Fruit fly (Drosophila melanogaster) S2 (cell line): ENCODE measurements around the gene CG34453.

ENCODE experiments used
- CG8478 ChIP-seq: fragments of >200 bp; optimal IDR thresholded peaks from 2 replicates; lab custom pipeline; 2018
- CTCF ChIP-seq, 2 experiments: fragments of >200 bp; optimal IDR thresholded peaks; 2 replicates each; lab custom pipeline; 2018

dm6 chr3L:199050-199745, 34.0 kb downstream of the CG34453 start:
- TF ChIP-seq CTCF (optimal IDR thresholded peaks at IDR 0.05; lab: Kevin White, UChicago): peak; percentile 8 to 30
- TF ChIP-seq CG8478 (lab: Kevin White, UChicago): no peak
